Fruit fly (Drosophila melanogaster): ENCODE data around the gene CG42655.
A peak's percentile ranks its signal among the peaks of the same experiment; 100 is the strongest.

Gene CG42655

DNA sequence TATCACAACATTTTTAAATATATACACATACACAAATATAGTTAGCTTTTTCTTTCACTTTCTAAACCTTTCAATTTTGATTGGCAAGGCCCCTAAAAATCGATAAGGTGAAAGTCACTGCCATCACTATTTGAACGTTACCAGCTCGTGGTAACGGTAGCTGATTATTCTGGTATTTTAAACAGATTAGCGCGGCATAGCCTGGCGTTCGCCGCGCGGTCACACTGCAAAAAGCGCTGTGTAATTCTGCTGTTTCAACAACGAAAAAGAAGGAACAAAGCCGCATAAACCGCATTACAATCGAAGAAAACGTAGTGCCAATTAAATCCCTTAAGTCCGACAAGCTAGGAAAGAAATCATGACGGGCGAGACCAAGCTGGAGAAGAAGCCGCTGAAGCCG lies 38.7 kb downstream of the CG42655 start, which contains the start of gene Rpn1 (continued):
- TF ChIP-seq Sry-δ (GFP tag; optimal IDR thresholded peaks at IDR 0.05): peak; percentile 89
- TF ChIP-seq Ssrp (tag; optimal IDR thresholded peaks at IDR 0.05): no peak
- TF ChIP-seq crp (GFP tag; optimal IDR thresholded peaks at IDR 0.05): peak in 1 of 2 experiments; percentile 30
- TF ChIP-seq CG18262 (tag; optimal IDR thresholded peaks at IDR 0.05): no peak
- TF ChIP-seq Awh (GFP tag; IDR thresholded peaks at IDR 0.05): no peak
- TF ChIP-seq CG8944 (GFP tag; optimal IDR thresholded peaks at IDR 0.05): no peak
- TF ChIP-seq Sin3A (optimal IDR thresholded peaks at IDR 0.05): peak; percentile 67
- TF ChIP-seq CG3995 (GFP tag; optimal IDR thresholded peaks at IDR 0.05): peak; percentile 98
- peak; percentile 50 for TF ChIP-seq stwl (tag; optimal IDR thresholded peaks at IDR 0.05)
- TF ChIP-seq CG15269 (tag; optimal IDR thresholded peaks at IDR 0.05): no peak
- TF ChIP-seq ken (GFP tag; IDR thresholded peaks at IDR 0.05): no peak
- no peak for TF ChIP-seq Xrp1 (GFP tag; IDR thresholded peaks at IDR 0.05)
- 0 out of 2 replicates have a peak, but pooled peaks have one; percentile 24 for TF ChIP-seq sob (GFP tag; IDR thresholded peaks at IDR 0.05)
- no peak for TF ChIP-seq CG7556 (GFP tag; optimal IDR thresholded peaks at IDR 0.05)
- TF ChIP-seq zen (tag; optimal IDR thresholded peaks at IDR 0.05): peak; percentile 36
- no peak for TF ChIP-seq CG13123 (GFP tag; optimal IDR thresholded peaks at IDR 0.05)
- TF ChIP-seq CG10654 (GFP tag; optimal IDR thresholded peaks at IDR 0.05): no peak
- TF ChIP-seq CG31441 (GFP tag; IDR thresholded peaks at IDR 0.05): no peak
- TF ChIP-seq eyg (GFP tag; optimal IDR thresholded peaks at IDR 0.05): no peak
- TF ChIP-seq ems (GFP tag; optimal IDR thresholded peaks at IDR 0.05): no peak
- no peak for TF ChIP-seq gt (GFP tag; IDR thresholded peaks at IDR 0.05)
- TF ChIP-seq jumu (GFP tag; optimal IDR thresholded peaks at IDR 0.05): peak; percentile 4
- no peak for TF ChIP-seq CG2129 (GFP tag; IDR thresholded peaks at IDR 0.05; ENCODE audit: partially characterized antibody)
- TF ChIP-seq CG18764 (GFP tag; optimal IDR thresholded peaks at IDR 0.05): no peak
- TF ChIP-seq Optix (GFP tag; IDR thresholded peaks at IDR 0.05): no peak
- TF ChIP-seq CG30020 (tag; optimal IDR thresholded peaks at IDR 0.05): peak; percentile 36
- TF ChIP-seq Trl (optimal IDR thresholded peaks at IDR 0.05): no peak
- no peak for TF ChIP-seq Trl (GFP tag; optimal IDR thresholded peaks at IDR 0.05)
- TF ChIP-seq br (optimal IDR thresholded peaks at IDR 0.05): no peak
- no peak for TF ChIP-seq klu (GFP tag; IDR thresholded peaks at IDR 0.05)
- peak; percentile 76 for TF ChIP-seq Opbp (GFP tag; IDR thresholded peaks at IDR 0.05; ENCODE audit: partially characterized antibody)
- no peak for TF ChIP-seq CG11504 (tag; optimal IDR thresholded peaks at IDR 0.05)
- no peak for TF ChIP-seq pnt (GFP tag; optimal IDR thresholded peaks at IDR 0.05)
- peak; percentile 42; the same call in 1 of the 2 replicates for TF ChIP-seq sna (GFP tag; IDR thresholded peaks at IDR 0.05; ENCODE audit: partially characterized antibody)
- no peak for TF ChIP-seq CG12942 (GFP tag; optimal IDR thresholded peaks at IDR 0.05)
- no peak for TF ChIP-seq CG32767 (GFP tag; IDR thresholded peaks at IDR 0.05)
- no peak for TF ChIP-seq CG7963 (GFP tag; IDR thresholded peaks at IDR 0.05; ENCODE audit: partially characterized antibody)
- TF ChIP-seq zf30C (GFP tag; optimal IDR thresholded peaks at IDR 0.05): no peak
- peak; percentile 35 for TF ChIP-seq Antp (GFP tag; optimal IDR thresholded peaks at IDR 0.05)
- TF ChIP-seq CG11696 (GFP tag; IDR thresholded peaks at IDR 0.05): no peak
- no peak for TF ChIP-seq corto (GFP tag; optimal IDR thresholded peaks at IDR 0.05)
- TF ChIP-seq nerfin-2 (GFP tag; IDR thresholded peaks at IDR 0.05; ENCODE audit: partially characterized antibody): peak; percentile 60
- no peak for TF ChIP-seq h (optimal IDR thresholded peaks at IDR 0.05)
- TF ChIP-seq Taf1 (GFP tag; IDR thresholded peaks at IDR 0.05): no peak
- no peak for TF ChIP-seq B-H1 (GFP tag; IDR thresholded peaks at IDR 0.05)
- TF ChIP-seq gsb (GFP tag; IDR thresholded peaks at IDR 0.05): no peak
- peak; percentile 26 for TF ChIP-seq trem (tag; optimal IDR thresholded peaks at IDR 0.05)
- TF ChIP-seq croc (GFP tag; conservative IDR thresholded peaks at IDR 0.05): no peak
- TF ChIP-seq jing (GFP tag; optimal IDR thresholded peaks at IDR 0.05): no peak
- TF ChIP-seq cato (GFP tag; optimal IDR thresholded peaks at IDR 0.05; ENCODE audit: borderline replicate concordance): no peak
- TF ChIP-seq CG12744 (GFP tag; optimal IDR thresholded peaks at IDR 0.05): no peak
- TF ChIP-seq vfl (GFP tag; optimal IDR thresholded peaks at IDR 0.05): no peak
- TF ChIP-seq nerfin-1 (tag; optimal IDR thresholded peaks at IDR 0.05): no peak
